Worm (Caenorhabditis elegans): Measurements from ENCODE around the gene tub-1.

DNA sequence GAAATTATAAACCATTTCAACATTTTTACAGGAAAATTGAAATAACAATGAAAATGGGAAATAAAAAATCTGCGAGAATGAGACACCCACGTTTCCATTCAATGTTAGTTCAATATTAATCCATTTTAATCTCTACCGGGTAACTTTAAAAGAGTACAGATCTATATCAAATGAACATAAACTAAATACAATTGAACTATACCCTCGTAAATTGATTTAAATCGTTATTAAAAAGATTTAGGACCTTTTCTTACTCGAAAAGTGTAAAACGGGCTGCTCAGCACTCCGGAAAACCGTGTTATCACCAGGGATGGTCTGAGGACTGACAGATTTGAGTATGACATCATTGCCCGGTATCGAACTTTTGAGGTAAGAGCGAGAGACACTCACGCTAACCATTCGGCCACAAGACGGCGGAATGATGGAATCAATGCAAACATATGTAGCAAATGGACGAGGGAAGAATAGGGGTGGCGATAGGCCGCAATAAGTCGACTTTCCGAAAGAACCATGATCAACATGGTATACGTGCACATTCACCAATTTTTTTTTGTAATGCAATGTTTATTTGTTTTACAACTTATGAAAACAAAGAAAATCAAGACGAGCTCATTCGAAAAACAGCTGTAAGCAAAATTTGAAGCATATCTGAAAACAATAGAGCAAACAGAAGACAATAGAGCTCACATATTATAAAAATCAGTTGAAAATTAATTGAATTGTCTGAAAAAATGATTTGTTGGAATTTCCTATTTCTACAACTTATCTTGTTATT is 49.6 kb downstream of the tub-1 start, which contains the start of the genes chst-1 and C41C4.9:
- TF ChIP-seq hmg-4 (GFP tag; optimal IDR thresholded peaks at IDR 0.05) (peak; percentile 98), tbx-11 (GFP tag; IDR thresholded peaks at IDR 0.05) (peak; percentile 95), tbx-37 (GFP tag; conservative IDR thresholded peaks at IDR 0.05) (peak; percentile 90), ama-1 (optimal IDR thresholded peaks at IDR 0.05) (no peak), hmbx-1 (tag; optimal IDR thresholded peaks at IDR 0.05) (peak; percentile 79), ceh-36 (tag; optimal IDR thresholded peaks at IDR 0.05) (peak; percentile 94), tra-4 (tag; optimal IDR thresholded peaks at IDR 0.05) (peak; percentile 80), scrt-1 (GFP tag; IDR thresholded peaks at IDR 0.05) (peak; percentile 94), pes-1 (GFP tag; IDR thresholded peaks at IDR 0.05) (no peak; the same call in 1 of the 2 replicates), hnd-1 (tag; optimal IDR thresholded peaks at IDR 0.05) (peak; percentile 88), F13C5.2 (tag; optimal IDR thresholded peaks at IDR 0.05) (peak; percentile 92), aly-1 (tag; optimal IDR thresholded peaks at IDR 0.05) (peak; percentile 94), sea-1 (GFP tag; conservative IDR thresholded peaks at IDR 0.05) (peak; percentile 96)

Data from whole organism, early embryonic.